Fruit fly (Drosophila melanogaster): ENCODE measurements around the gene RpS3.

- TF ChIP-seq CTCF (optimal IDR thresholded peaks at IDR 0.05) (no peak), CG8478 (optimal IDR thresholded peaks at IDR 0.05) (no peak)
These were observed 13.4 kb upstream of the RpS3 start for dm6 chr3R:23345057-23345776.

Measured in S2 (cell line).